Worm (Caenorhabditis elegans) whole organism, L3 larva: ENCODE measurements around the gene taf-11.3.

Experiments
- fos-1 ChIP-seq: fragments of 150-350 bp; optimal IDR thresholded peaks from 2 replicates; lab custom pipeline; 2014; ENCODE audit warnings: missing biosample characterization, missing genetic modification characterization
- lin-39 ChIP-seq: fragments of 150-350 bp; optimal IDR thresholded peaks from 2 replicates; lab custom pipeline; 2018; ENCODE audit warnings: missing biosample characterization, missing genetic modification reagents, missing genetic modification characterization
- lsy-12 ChIP-seq: sonication (generic microtip); optimal IDR thresholded peaks from 2 replicates; lab custom pipeline; 2016; ENCODE audit warnings: mild to moderate bottlenecking, missing genetic modification characterization, missing compliant biosample characterization
- pqm-1 ChIP-seq: fragments of 150-350 bp; optimal IDR thresholded peaks from 2 replicates; lab custom pipeline; 2017; ENCODE audit warnings: missing biosample characterization, missing genetic modification characterization, inconsistent platforms
- ztf-11 ChIP-seq: fragments of 150-350 bp; optimal IDR thresholded peaks from 2 replicates; lab custom pipeline; 2014; ENCODE audit warnings: missing biosample characterization, missing genetic modification characterization

DNA sequence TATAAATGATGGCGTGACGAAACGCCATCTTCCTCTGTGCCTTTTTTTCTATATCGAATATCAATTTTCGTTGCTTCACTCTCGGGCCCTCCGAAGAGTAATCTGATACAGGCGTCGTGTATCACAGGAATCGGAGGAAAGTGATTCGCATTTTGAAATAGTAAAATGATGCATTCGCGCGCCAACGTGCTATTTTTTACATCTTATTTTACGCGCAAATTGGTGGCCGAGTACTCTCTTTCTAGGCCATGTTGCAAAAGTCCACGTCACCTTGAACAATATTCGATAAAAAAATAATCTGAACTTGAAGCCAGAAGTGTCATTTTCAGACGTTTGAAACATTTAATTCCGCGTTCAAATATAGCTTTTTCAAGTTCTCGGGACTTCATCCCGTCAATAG, 14.6 kb upstream of the taf-11.3 start:
- TF ChIP-seq lsy-12 (tag; lab: Kevin White, UChicago) (no peak), pqm-1 (tag; lab: Kevin White, UChicago) (no peak), fos-1 (tag; lab: Kevin White, UChicago) (no peak), lin-39 (tag; lab: Kevin White, UChicago) (no peak), ztf-11 (no peak)
